Worm (Caenorhabditis elegans): ENCODE data around the gene F23H12.5.

ce11 chrV:12349365-12349764 lies 9.1 kb upstream of the F23H12.5 start:
- no peak for TF ChIP-seq nhr-237 (tag; optimal IDR thresholded peaks at IDR 0.05)
- no peak for TF ChIP-seq egl-27 (tag; optimal IDR thresholded peaks at IDR 0.05)
- no peak for TF ChIP-seq nhr-12 (tag; optimal IDR thresholded peaks at IDR 0.05)
- TF ChIP-seq nhr-76 (tag; optimal IDR thresholded peaks at IDR 0.05) = no peak
- no peak for TF ChIP-seq aly-2 (tag; optimal IDR thresholded peaks at IDR 0.05)
- TF ChIP-seq xbp-1 (tag; optimal IDR thresholded peaks at IDR 0.05) = no peak
- no peak for TF ChIP-seq snpc-4 (tag; optimal IDR thresholded peaks at IDR 0.05)
